Fruit fly (Drosophila melanogaster) whole organism, embryonic: ENCODE measurements around the gene CG9263.

Experiments used
- ATbp ChIP-seq: fragments of 200-800 bp; sonication (Bioruptor generic); optimal IDR thresholded peaks from 2 replicates; lab custom pipeline; 2017; ENCODE audit warnings: missing biosample characterization, mild to moderate bottlenecking, missing genetic modification characterization, missing genetic modification reagents
- Adf1 ChIP-seq: fragments of 200-800 bp; sonication (Bioruptor generic); IDR thresholded peaks from 2 replicates; pipeline ENCODE4 v1.3.6; 2022; ENCODE audit warnings: missing biosample characterization, missing genetic modification characterization
- Atf3 ChIP-seq: fragments of 200-800 bp; sonication (Bioruptor generic); optimal IDR thresholded peaks from 3 replicates; lab custom pipeline; 2016; ENCODE audit warnings: missing biosample characterization, missing genetic modification characterization
- CG10959 ChIP-seq: fragments of 200-800 bp; sonication (Bioruptor generic); IDR thresholded peaks from 2 replicates; pipeline ENCODE4 v1.3.6; 2022; ENCODE audit warnings: missing biosample characterization, missing genetic modification characterization
- CG11504 ChIP-seq: fragments of 200-800 bp; sonication (Bioruptor generic); optimal IDR thresholded peaks from 3 replicates; lab custom pipeline; 2019; ENCODE audit warnings: missing biosample characterization, mild to moderate bottlenecking, missing genetic modification characterization, moderate library complexity
- CG12391 ChIP-seq: fragments of 200-800 bp; sonication (Bioruptor generic); optimal IDR thresholded peaks from 3 replicates; lab custom pipeline; 2018; ENCODE audit warnings: missing biosample characterization, mild to moderate bottlenecking, missing genetic modification characterization, moderate library complexity
- CG13624 ChIP-seq: fragments of 200-800 bp; sonication (Bioruptor generic); optimal IDR thresholded peaks from 2 replicates; lab custom pipeline; 2016; ENCODE audit warnings: missing biosample characterization, missing genetic modification characterization
- CG13775 ChIP-seq: fragments of 200-800 bp; sonication (Bioruptor generic); optimal IDR thresholded peaks from 3 replicates; lab custom pipeline; 2017; ENCODE audit warnings: missing biosample characterization, mild to moderate bottlenecking, missing genetic modification characterization
- CG15514 ChIP-seq: fragments of 200-800 bp; sonication (Bioruptor generic); optimal IDR thresholded peaks from 3 replicates; lab custom pipeline; 2017; ENCODE audit warnings: missing biosample characterization, missing genetic modification characterization, mild to moderate bottlenecking, moderate library complexity, missing genetic modification reagents
- CG3065 ChIP-seq: fragments of 200-800 bp; sonication (Bioruptor generic); optimal IDR thresholded peaks from 2 replicates; lab custom pipeline; 2016; ENCODE audit warnings: missing biosample characterization, missing genetic modification characterization
- CG32767 ChIP-seq: fragments of 200-800 bp; sonication (Bioruptor generic); IDR thresholded peaks from 2 replicates; pipeline ENCODE4 v1.3.6; 2022; ENCODE audit warnings: missing biosample characterization, missing genetic modification characterization
- CG4282 ChIP-seq: fragments of 200-800 bp; sonication (Bioruptor generic); optimal IDR thresholded peaks from 2 replicates; lab custom pipeline; 2016; ENCODE audit warnings: missing biosample characterization, missing genetic modification characterization
- CG4360 ChIP-seq: fragments of 200-800 bp; sonication (Bioruptor generic); IDR thresholded peaks from 2 replicates; pipeline ENCODE4 v1.3.6; 2022; ENCODE audit warnings: missing biosample characterization, missing genetic modification characterization
- CG6689 ChIP-seq: fragments of 200-800 bp; sonication (Bioruptor generic); IDR thresholded peaks from 2 replicates; pipeline ENCODE4 v1.3.6; 2022; ENCODE audit warnings: missing biosample characterization, missing genetic modification characterization
- CG7556 ChIP-seq: fragments of 200-800 bp; sonication (Bioruptor generic); optimal IDR thresholded peaks from 2 replicates; lab custom pipeline; 2017; ENCODE audit warnings: missing biosample characterization, mild to moderate bottlenecking, missing genetic modification characterization
- CG7786 ChIP-seq: fragments of 200-800 bp; sonication (Bioruptor generic); optimal IDR thresholded peaks from 2 replicates; lab custom pipeline; 2016; ENCODE audit warnings: missing biosample characterization, missing genetic modification characterization
- Chrac-16 ChIP-seq: fragments of 200-800 bp; sonication (Bioruptor generic); optimal IDR thresholded peaks from 3 replicates; lab custom pipeline; 2016; ENCODE audit warnings: missing biosample characterization, missing genetic modification characterization
- Dll ChIP-seq: fragments of 200-800 bp; sonication (Bioruptor generic); IDR thresholded peaks from 4 replicates; pipeline ENCODE4 v1.3.6; 2022; ENCODE audit warnings: missing biosample characterization, missing genetic modification characterization; ENCODE audit not compliant: partially characterized antibody
- E2f2 ChIP-seq: fragments of 200-800 bp; sonication (Bioruptor generic); IDR thresholded peaks from 2 replicates; pipeline ENCODE4 v1.3.6; 2022; ENCODE audit warnings: missing biosample characterization, missing genetic modification characterization
- Ets97D ChIP-seq: fragments of 200-800 bp; sonication (Bioruptor generic); optimal IDR thresholded peaks from 3 replicates; lab custom pipeline; 2016; ENCODE audit warnings: missing biosample characterization, missing genetic modification characterization
- Med ChIP-seq: fragments of 200-800 bp; sonication (Bioruptor generic); peaks from one replicate; lab custom pipeline; 2016; ENCODE audit warnings: missing biosample characterization, missing genetic modification characterization, mild to moderate bottlenecking, inconsistent platforms, moderate library complexity
- NC2α ChIP-seq: fragments of 200-800 bp; sonication (Bioruptor generic); optimal IDR thresholded peaks from 2 replicates; lab custom pipeline; 2016; ENCODE audit warnings: missing biosample characterization, missing genetic modification characterization
- NC2β ChIP-seq: fragments of 200-800 bp; sonication (Bioruptor generic); optimal IDR thresholded peaks from 2 replicates; lab custom pipeline; 2016; ENCODE audit warnings: missing biosample characterization, missing genetic modification characterization
- PHDP ChIP-seq: fragments of 200-800 bp; sonication (Bioruptor generic); optimal IDR thresholded peaks from 3 replicates; lab custom pipeline; 2018; ENCODE audit warnings: missing biosample characterization, mild to moderate bottlenecking, missing genetic modification characterization, moderate library complexity
- Ptx1 ChIP-seq: fragments of 200-800 bp; sonication (Bioruptor generic); IDR thresholded peaks from 2 replicates; pipeline ENCODE4 v1.3.6; 2022; ENCODE audit warnings: missing biosample characterization, missing genetic modification characterization
- Ravus ChIP-seq: fragments of 200-800 bp; sonication (Bioruptor generic); IDR thresholded peaks from 2 replicates; pipeline ENCODE4 v1.3.6; 2022; ENCODE audit warnings: missing biosample characterization, missing genetic modification characterization
- Stat92E ChIP-seq, 3 experiments: fragments of >200 bp in 2 of 3; fragments of 200-800 bp in 1 of 3; sonication (Bioruptor generic) in 1 of 3; optimal IDR thresholded peaks; 2 replicates each; lab custom pipeline; 2017 to 2019; ENCODE audit warnings: missing biosample characterization in 3 of 3, missing genetic modification characterization in 3 of 3, mild to moderate bottlenecking in 1 of 3, moderate library complexity in 1 of 3
- az2 ChIP-seq: fragments of 200-800 bp; sonication (Bioruptor generic); optimal IDR thresholded peaks from 3 replicates; lab custom pipeline; 2016; ENCODE audit warnings: missing biosample characterization, missing genetic modification characterization
- bigmax ChIP-seq: fragments of 200-800 bp; sonication (Bioruptor generic); optimal IDR thresholded peaks from 2 replicates; lab custom pipeline; 2018; ENCODE audit warnings: missing biosample characterization, mild to moderate bottlenecking, missing genetic modification characterization
- cg ChIP-seq: fragments of 200-800 bp; sonication (Bioruptor generic); optimal IDR thresholded peaks from 3 replicates; lab custom pipeline; 2019; ENCODE audit warnings: missing biosample characterization, mild to moderate bottlenecking, missing genetic modification characterization, moderate library complexity
- chn ChIP-seq: fragments of 200-800 bp; sonication (Bioruptor generic); optimal IDR thresholded peaks from 2 replicates; lab custom pipeline; 2016; ENCODE audit warnings: missing biosample characterization, missing genetic modification characterization
- crp ChIP-seq, 2 experiments: fragments of 200-800 bp; sonication (Bioruptor generic); optimal IDR thresholded peaks; 2 replicates in 1 of 2; 3 replicates in 1 of 2; lab custom pipeline; 2017; ENCODE audit warnings: missing biosample characterization in 2 of 2, missing genetic modification characterization in 2 of 2, mild to moderate bottlenecking in 1 of 2, moderate library complexity in 1 of 2
- ems ChIP-seq: fragments of 200-800 bp; sonication (Bioruptor generic); optimal IDR thresholded peaks from 3 replicates; lab custom pipeline; 2016; ENCODE audit warnings: missing biosample characterization, missing genetic modification characterization
- gcm2 ChIP-seq: fragments of 200-800 bp; sonication (Bioruptor generic); optimal IDR thresholded peaks from 2 replicates; lab custom pipeline; 2016; ENCODE audit warnings: missing biosample characterization, missing genetic modification characterization
- gsb ChIP-seq: fragments of 200-800 bp; sonication (Bioruptor generic); IDR thresholded peaks from 2 replicates; pipeline ENCODE4 v1.3.6; 2022; ENCODE audit warnings: missing biosample characterization, missing genetic modification characterization
- klu ChIP-seq: fragments of 200-800 bp; sonication (Bioruptor generic); IDR thresholded peaks from 2 replicates; pipeline ENCODE4 v1.3.6; 2022; ENCODE audit warnings: missing biosample characterization, missing genetic modification characterization
- knrl ChIP-seq: fragments of 200-800 bp; sonication (Bioruptor generic); IDR thresholded peaks from 3 replicates; pipeline ENCODE4 v1.3.6; 2022; ENCODE audit warnings: missing biosample characterization, missing genetic modification characterization; ENCODE audit not compliant: partially characterized antibody
- maf-S ChIP-seq: fragments of 200-800 bp; sonication (Bioruptor generic); optimal IDR thresholded peaks from 2 replicates; lab custom pipeline; 2016; ENCODE audit warnings: missing biosample characterization, missing genetic modification characterization
- pita ChIP-seq: fragments of 200-800 bp; sonication (Bioruptor generic); optimal IDR thresholded peaks from 2 replicates; lab custom pipeline; 2017; ENCODE audit warnings: missing biosample characterization, mild to moderate bottlenecking, missing genetic modification characterization
- pros ChIP-seq: fragments of 200-800 bp; sonication (Bioruptor generic); optimal IDR thresholded peaks from 3 replicates; lab custom pipeline; 2019; ENCODE audit warnings: missing biosample characterization, mild to moderate bottlenecking, missing genetic modification characterization, moderate library complexity
- pum ChIP-seq: fragments of 200-800 bp; sonication (Bioruptor generic); optimal IDR thresholded peaks from 2 replicates; lab custom pipeline; 2016; ENCODE audit warnings: missing biosample characterization, missing genetic modification characterization
- sens ChIP-seq: fragments of 200-800 bp; sonication (Bioruptor generic); peaks from one replicate; lab custom pipeline; 2016; ENCODE audit warnings: missing biosample characterization, missing genetic modification characterization
- stc ChIP-seq: fragments of 200-800 bp; sonication (Bioruptor generic); IDR thresholded peaks from 2 replicates; pipeline ENCODE4 v1.3.6; 2022; ENCODE audit warnings: missing biosample characterization, missing genetic modification characterization
- tx ChIP-seq: fragments of 200-800 bp; sonication (Bioruptor generic); optimal IDR thresholded peaks from 2 replicates; lab custom pipeline; 2016; ENCODE audit warnings: missing biosample characterization, missing genetic modification characterization
- unc-4 ChIP-seq: fragments of 200-800 bp; sonication (Bioruptor generic); IDR thresholded peaks from 2 replicates; pipeline ENCODE4 v1.3.6; 2022; ENCODE audit warnings: missing biosample characterization, missing genetic modification characterization; ENCODE audit not compliant: partially characterized antibody
- wdn ChIP-seq: fragments of 200-800 bp; sonication (Bioruptor generic); IDR thresholded peaks from 2 replicates; pipeline ENCODE4 v1.3.6; 2022; ENCODE audit warnings: missing biosample characterization, missing genetic modification characterization
- yki ChIP-seq: fragments of >200 bp; optimal IDR thresholded peaks from 3 replicates; lab custom pipeline; 2018
- zfh2 ChIP-seq: fragments of 200-800 bp; sonication (Bioruptor generic); optimal IDR thresholded peaks from 2 replicates; lab custom pipeline; 2016; ENCODE audit warnings: missing biosample characterization, missing genetic modification characterization

CG9263 gene

dm6 chr2L:13513331-13514261, 28.8 kb downstream of the CG9263 start (continued):
- TF ChIP-seq ATbp (GFP tag; lab: Kevin White, UChicago) = peak; percentile 41
- peak; percentile 62 for TF ChIP-seq CG13624 (GFP tag; lab: Kevin White, UChicago)
- TF ChIP-seq PHDP (tag; lab: Kevin White, UChicago) = peak; percentile 48
- TF ChIP-seq crp (GFP tag; optimal IDR thresholded peaks at IDR 0.05; lab: Kevin White, UChicago) = no peak
- TF ChIP-seq CG32767 (GFP tag; lab: Robert Waterston, UW) = no peak
- no peak for TF ChIP-seq pros (GFP tag; lab: Kevin White, UChicago)
- TF ChIP-seq CG3065 (GFP tag; lab: Kevin White, UChicago) = no peak
- TF ChIP-seq gsb (GFP tag; lab: Robert Waterston, UW) = peak; percentile 42
- no peak for TF ChIP-seq gcm2 (GFP tag; lab: Kevin White, UChicago)
- peak; percentile 37 for TF ChIP-seq CG15514 (GFP tag; lab: Kevin White, UChicago)
- TF ChIP-seq Stat92E (GFP tag; optimal IDR thresholded peaks at IDR 0.05; lab: Kevin White, UChicago) = peak in 1 of 3 experiments; percentile 26

dm6 chr2L:13513033-13513330, 29.4 kb downstream of the CG9263 start:
- TF ChIP-seq CG13775 (GFP tag; lab: Kevin White, UChicago) = no peak
- TF ChIP-seq CG11504 (tag; lab: Kevin White, UChicago) = no peak
- peak; percentile 95 for TF ChIP-seq CG4360 (GFP tag; lab: Robert Waterston, UW)
- no peak for TF ChIP-seq cg (GFP tag; lab: Kevin White, UChicago)
- no peak for TF ChIP-seq zfh2 (GFP tag; lab: Kevin White, UChicago)
- TF ChIP-seq Med (GFP tag; lab: Kevin White, UChicago) = peak; percentile 76
- TF ChIP-seq pum (GFP tag; lab: Kevin White, UChicago) = no peak
- no peak for TF ChIP-seq maf-S (GFP tag; lab: Kevin White, UChicago)
- no peak for TF ChIP-seq Ptx1 (GFP tag; lab: Robert Waterston, UW)
- TF ChIP-seq wdn (GFP tag; lab: Robert Waterston, UW) = no peak
- TF ChIP-seq klu (GFP tag; lab: Robert Waterston, UW) = 0 out of 2 replicates have a peak, but pooled peaks have one; percentile 8
- 0 out of 4 replicates have a peak, but pooled peaks have one; percentile 49 for TF ChIP-seq Dll
- TF ChIP-seq sens (GFP tag; lab: Kevin White, UChicago) = peak; percentile 71
- no peak for TF ChIP-seq Ets97D (GFP tag; lab: Kevin White, UChicago)
- no peak for TF ChIP-seq NC2α (GFP tag; lab: Kevin White, UChicago)
- TF ChIP-seq bigmax (GFP tag; lab: Kevin White, UChicago) = no peak
- no peak for TF ChIP-seq stc (GFP tag; lab: Robert Waterston, UW)
- TF ChIP-seq CG4282 (GFP tag; lab: Kevin White, UChicago) = no peak
- no peak for TF ChIP-seq Chrac-16 (GFP tag; lab: Kevin White, UChicago)
- TF ChIP-seq ATbp (GFP tag; lab: Kevin White, UChicago) = no peak
- no peak for TF ChIP-seq pita
- no peak for TF ChIP-seq CG6689 (GFP tag; lab: Robert Waterston, UW)
- TF ChIP-seq Atf3 = no peak
- 0 out of 3 replicates have a peak, but pooled peaks have one; percentile 7 for TF ChIP-seq knrl (GFP tag; lab: Robert Waterston, UW)
- TF ChIP-seq CG7556 = no peak
- no peak for TF ChIP-seq tx
- no peak for TF ChIP-seq CG12391
- TF ChIP-seq chn (GFP tag; lab: Kevin White, UChicago) = peak; percentile 34
- no peak for TF ChIP-seq ems (GFP tag; lab: Kevin White, UChicago)
- 0 out of 2 replicates have a peak, but pooled peaks have one; percentile 12 for TF ChIP-seq unc-4 (GFP tag; lab: Robert Waterston, UW)
- TF ChIP-seq NC2β (GFP tag; lab: Kevin White, UChicago) = no peak
- no peak for TF ChIP-seq E2f2 (GFP tag; lab: Robert Waterston, UW)
- no peak for TF ChIP-seq az2 (GFP tag; lab: Kevin White, UChicago)
- TF ChIP-seq yki (lab: Kevin White, UChicago) = no peak
- TF ChIP-seq Adf1 (GFP tag; lab: Robert Waterston, UW) = no peak
- no peak for TF ChIP-seq Ravus (GFP tag; lab: Robert Waterston, UW)
- no peak for TF ChIP-seq CG7786 (GFP tag; lab: Kevin White, UChicago)
- TF ChIP-seq CG10959 = 0 out of 2 replicates have a peak, but pooled peaks have one; percentile 29
